Worm (Caenorhabditis elegans): ENCODE measurements around the gene T22B2.3.

The T22B2.3 gene

ce11 chrX:3945681-3946080 lies 28.6 kb downstream of the T22B2.3 start (continued):
- TF ChIP-seq hlh-30 (tag; optimal IDR thresholded peaks at IDR 0.05; ENCODE audit: insufficient read depth): peak; percentile 64
- no peak for TF ChIP-seq unc-130 (GFP tag; optimal IDR thresholded peaks at IDR 0.05)
- peak; percentile 2 to 26 for TF ChIP-seq lsy-2 (tag; optimal IDR thresholded peaks at IDR 0.05)
- TF ChIP-seq hlh-11 (tag; optimal IDR thresholded peaks at IDR 0.05): peak; percentile 67
- TF ChIP-seq spr-3 (GFP tag; optimal IDR thresholded peaks at IDR 0.05): no peak
- TF ChIP-seq nhr-76 (tag; optimal IDR thresholded peaks at IDR 0.05): no peak
- no peak for TF ChIP-seq F49E8.2 (tag; optimal IDR thresholded peaks at IDR 0.05; ENCODE audit: borderline replicate concordance)
- no peak for TF ChIP-seq zag-1 (tag; optimal IDR thresholded peaks at IDR 0.05)
- no peak for TF ChIP-seq lim-7 (GFP tag; IDR thresholded peaks at IDR 0.05)
- no peak for TF ChIP-seq unc-39 (tag; optimal IDR thresholded peaks at IDR 0.05)
- TF ChIP-seq Y75B8A.6 (GFP tag; IDR thresholded peaks at IDR 0.05): no peak
- no peak for TF ChIP-seq daf-16 (GFP tag; optimal IDR thresholded peaks at IDR 0.05)
- peak; percentile 1 for TF ChIP-seq daf-16 (tag; optimal IDR thresholded peaks at IDR 0.05)
- no peak for TF ChIP-seq sdz-12 (GFP tag; optimal IDR thresholded peaks at IDR 0.05)
- no peak for TF ChIP-seq Y105C5A.15 (GFP tag; IDR thresholded peaks at IDR 0.05)
- TF ChIP-seq ztf-7 (tag; optimal IDR thresholded peaks at IDR 0.05): no peak
- TF ChIP-seq nhr-237 (tag; optimal IDR thresholded peaks at IDR 0.05): no peak
- TF ChIP-seq ZK546.5 (tag; optimal IDR thresholded peaks at IDR 0.05): no peak
- TF ChIP-seq nhr-11 (tag; optimal IDR thresholded peaks at IDR 0.05): peak; percentile 61
- no peak for TF ChIP-seq dmd-8 (GFP tag; IDR thresholded peaks at IDR 0.05)
- TF ChIP-seq hmg-1.1 (GFP tag; IDR thresholded peaks at IDR 0.05): peak; percentile 85
- no peak for TF ChIP-seq ceh-32 (tag; optimal IDR thresholded peaks at IDR 0.05; ENCODE audit: poor library complexity)
- TF ChIP-seq D1046.2 (GFP tag; IDR thresholded peaks at IDR 0.05): no peak
- no peak for TF ChIP-seq nhr-111 (GFP tag; optimal IDR thresholded peaks at IDR 0.05)
- no peak for TF ChIP-seq ztf-11 (tag; optimal IDR thresholded peaks at IDR 0.05)
- TF ChIP-seq gei-8 (GFP tag; optimal IDR thresholded peaks at IDR 0.05): no peak
- no peak for TF ChIP-seq lin-13 (GFP tag; optimal IDR thresholded peaks at IDR 0.05)
- TF ChIP-seq F44E2.7 (GFP tag; IDR thresholded peaks at IDR 0.05): no peak
- TF ChIP-seq ama-1 (optimal IDR thresholded peaks at IDR 0.05): no peak
- TF ChIP-seq nhr-25 (tag; optimal IDR thresholded peaks at IDR 0.05; ENCODE audit: borderline replicate concordance, insufficient read depth): no peak
- peak; percentile 29 for TF ChIP-seq dve-1 (tag; optimal IDR thresholded peaks at IDR 0.05; ENCODE audit: insufficient read depth)
- 0 out of 2 replicates have a peak, but pooled peaks have one; percentile 46 for TF ChIP-seq ctbp-1 (GFP tag; IDR thresholded peaks at IDR 0.05)
- TF ChIP-seq egl-43 (GFP tag; IDR thresholded peaks at IDR 0.05): no peak; the same call in 1 of the 2 replicates
- no peak for TF ChIP-seq tra-1 (GFP tag; IDR thresholded peaks at IDR 0.05)
- no peak for TF ChIP-seq egl-27 (tag; optimal IDR thresholded peaks at IDR 0.05)
- no peak for TF ChIP-seq daf-8 (GFP tag; IDR thresholded peaks at IDR 0.05)
- TF ChIP-seq nhr-48 (tag; optimal IDR thresholded peaks at IDR 0.05): no peak
- 0 out of 2 replicates have a peak, but pooled peaks have one; percentile 48 for TF ChIP-seq php-3 (GFP tag; IDR thresholded peaks at IDR 0.05)
- TF ChIP-seq mes-2 (tag; optimal IDR thresholded peaks at IDR 0.05; ENCODE audit: poor library complexity, severe bottlenecking): peak; percentile 59
- peak; percentile 28 for TF ChIP-seq nhr-28 (tag; optimal IDR thresholded peaks at IDR 0.05)
- TF ChIP-seq F26F4.8 (GFP tag; conservative IDR thresholded peaks at IDR 0.05): no peak
- no peak for TF ChIP-seq fkh-10 (GFP tag; optimal IDR thresholded peaks at IDR 0.05)
- no peak for TF ChIP-seq ceh-28 (tag; optimal IDR thresholded peaks at IDR 0.05)
- no peak for TF ChIP-seq zip-11 (GFP tag; IDR thresholded peaks at IDR 0.05)
- TF ChIP-seq cey-2 (tag; optimal IDR thresholded peaks at IDR 0.05; ENCODE audit: borderline replicate concordance, insufficient read depth): no peak
- TF ChIP-seq snpc-1.2 (GFP tag; IDR thresholded peaks at IDR 0.05): no peak
- TF ChIP-seq lin-15B (tag; optimal IDR thresholded peaks at IDR 0.05): no peak
- TF ChIP-seq pha-4 (GFP tag; IDR thresholded peaks at IDR 0.05): peak; percentile 55; the same call in 1 of the 2 replicates
- TF ChIP-seq pha-4 (tag; optimal IDR thresholded peaks at IDR 0.05): no peak
- TF ChIP-seq ceh-62 (tag; optimal IDR thresholded peaks at IDR 0.05): no peak
- TF ChIP-seq mxl-3 (GFP tag; optimal IDR thresholded peaks at IDR 0.05): peak; percentile 59
- TF ChIP-seq duxl-1 (tag; optimal IDR thresholded peaks at IDR 0.05; ENCODE audit: poor library complexity): no peak
